Worm (Caenorhabditis elegans): Measurements from ENCODE around the gene lact-8.

ce11 chrV:11078874-11079273, 14.5 kb downstream of the lact-8 start:
- no peak for TF ChIP-seq dmd-4 (tag; optimal IDR thresholded peaks at IDR 0.05; ENCODE audit: borderline replicate concordance)
- no peak for TF ChIP-seq elt-2 (tag; optimal IDR thresholded peaks at IDR 0.05)
- TF ChIP-seq eyg-1 (tag; optimal IDR thresholded peaks at IDR 0.05): no peak
- no peak for TF ChIP-seq pha-4 (tag; optimal IDR thresholded peaks at IDR 0.05)
- no peak for TF ChIP-seq ceh-45 (GFP tag; IDR thresholded peaks at IDR 0.05)
- TF ChIP-seq ceh-22 (tag; optimal IDR thresholded peaks at IDR 0.05): no peak
- no peak for TF ChIP-seq fkh-10 (GFP tag; optimal IDR thresholded peaks at IDR 0.05)
- no peak for TF ChIP-seq hlh-13 (GFP tag; optimal IDR thresholded peaks at IDR 0.05)
- TF ChIP-seq tbx-2 (tag; optimal IDR thresholded peaks at IDR 0.05): no peak
